Fruit fly (Drosophila melanogaster): ENCODE measurements around the gene CG16700.

Gene CG16700

DNA sequence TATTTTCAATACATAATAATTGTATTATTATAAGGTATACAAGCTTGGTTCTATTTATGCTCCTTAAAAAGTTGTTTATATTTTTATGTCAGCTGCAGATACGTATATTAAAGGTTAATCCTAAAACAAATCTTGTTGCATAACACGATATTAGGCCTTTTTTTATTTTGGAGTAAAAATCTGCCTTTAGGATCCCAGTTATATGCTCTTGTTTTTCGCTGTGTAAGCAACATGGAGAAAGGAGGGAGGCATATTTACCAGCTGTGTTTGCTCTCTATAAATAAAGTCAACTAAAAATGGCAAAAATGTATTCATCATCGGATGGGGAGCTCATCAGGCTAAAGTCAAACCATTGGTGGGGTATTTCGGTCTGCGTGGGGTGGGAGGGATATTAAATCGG lies 29.9 kb downstream of the CG16700 start (continued):
- TF ChIP-seq zfh2 (GFP tag; optimal IDR thresholded peaks at IDR 0.05), result no peak
- no peak for TF ChIP-seq Side (GFP tag; optimal IDR thresholded peaks at IDR 0.05)
- TF ChIP-seq repo (GFP tag; optimal IDR thresholded peaks at IDR 0.05), result no peak
- TF ChIP-seq en (GFP tag; optimal IDR thresholded peaks at IDR 0.05), result no peak
- no peak for TF ChIP-seq scrt (GFP tag; optimal IDR thresholded peaks at IDR 0.05)
- no peak for TF ChIP-seq CG30431 (GFP tag; optimal IDR thresholded peaks at IDR 0.05)
- TF ChIP-seq stwl (tag; optimal IDR thresholded peaks at IDR 0.05), result no peak
- TF ChIP-seq Xbp1 (GFP tag; optimal IDR thresholded peaks at IDR 0.05), result peak; percentile 10
- TF ChIP-seq onecut (GFP tag; IDR thresholded peaks at IDR 0.05), result no peak
- TF ChIP-seq pfk (GFP tag; optimal IDR thresholded peaks at IDR 0.05), result no peak
- TF ChIP-seq CG17802 (tag; optimal IDR thresholded peaks at IDR 0.05), result no peak
- no peak for TF ChIP-seq HLH54F (GFP tag; optimal IDR thresholded peaks at IDR 0.05)
- peak; percentile 10 for TF ChIP-seq CG12659 (GFP tag; optimal IDR thresholded peaks at IDR 0.05)
- no peak for TF ChIP-seq Dfd (GFP tag; optimal IDR thresholded peaks at IDR 0.05)
- no peak for TF ChIP-seq Ptx1 (GFP tag; IDR thresholded peaks at IDR 0.05)
- no peak for TF ChIP-seq CG11696 (GFP tag; IDR thresholded peaks at IDR 0.05)
- TF ChIP-seq CG7786 (GFP tag; optimal IDR thresholded peaks at IDR 0.05), result no peak
- no peak for TF ChIP-seq Sry-β (GFP tag; optimal IDR thresholded peaks at IDR 0.05)
- no peak for TF ChIP-seq h (optimal IDR thresholded peaks at IDR 0.05)
- TF ChIP-seq fd102C (GFP tag; optimal IDR thresholded peaks at IDR 0.05), result no peak
- TF ChIP-seq HLHmδ (GFP tag; optimal IDR thresholded peaks at IDR 0.05), result no peak
- no peak for TF ChIP-seq aop (GFP tag; IDR thresholded peaks at IDR 0.05)
- TF ChIP-seq nau (GFP tag; optimal IDR thresholded peaks at IDR 0.05), result no peak
- no peak for TF ChIP-seq Awh (GFP tag; IDR thresholded peaks at IDR 0.05)
- TF ChIP-seq Dbx (GFP tag; IDR thresholded peaks at IDR 0.05), result no peak
- peak; percentile 7 for TF ChIP-seq D19B (GFP tag; optimal IDR thresholded peaks at IDR 0.05)
- TF ChIP-seq CG42726 (GFP tag; IDR thresholded peaks at IDR 0.05; ENCODE audit: partially characterized antibody), result no peak
- TF ChIP-seq CG6791 (GFP tag; IDR thresholded peaks at IDR 0.05; ENCODE audit: partially characterized antibody), result no peak
- peak; percentile 16 for TF ChIP-seq tio (GFP tag; optimal IDR thresholded peaks at IDR 0.05)
- TF ChIP-seq ind (GFP tag; optimal IDR thresholded peaks at IDR 0.05), result no peak
- no peak for TF ChIP-seq vnd (GFP tag; IDR thresholded peaks at IDR 0.05; ENCODE audit: partially characterized antibody)
- TF ChIP-seq CG14441 (GFP tag; IDR thresholded peaks at IDR 0.05), result no peak
- peak; percentile 24 for TF ChIP-seq CG8924 (tag; optimal IDR thresholded peaks at IDR 0.05)
- TF ChIP-seq sim (GFP tag; IDR thresholded peaks at IDR 0.05), result no peak
- TF ChIP-seq br (optimal IDR thresholded peaks at IDR 0.05), result no peak
- TF ChIP-seq CTCF (GFP tag; optimal IDR thresholded peaks at IDR 0.05), result no peak
- no peak for TF ChIP-seq CG10959 (GFP tag; IDR thresholded peaks at IDR 0.05)
- no peak for TF ChIP-seq vvl (GFP tag; IDR thresholded peaks at IDR 0.05)
- TF ChIP-seq row (GFP tag; IDR thresholded peaks at IDR 0.05), result 0 out of 3 replicates have a peak, but pooled peaks have one; percentile 18
- no peak for TF ChIP-seq CG4617 (GFP tag; optimal IDR thresholded peaks at IDR 0.05; ENCODE audit: borderline replicate concordance)
- no peak for TF ChIP-seq Drgx (GFP tag; IDR thresholded peaks at IDR 0.05)
- no peak for TF ChIP-seq CG15479 (GFP tag; optimal IDR thresholded peaks at IDR 0.05)
- no peak for TF ChIP-seq toy (GFP tag; IDR thresholded peaks at IDR 0.05)
- TF ChIP-seq Jarid2 (GFP tag; optimal IDR thresholded peaks at IDR 0.05), result no peak
- TF ChIP-seq salm (tag; optimal IDR thresholded peaks at IDR 0.05), result peak; percentile 17
- no peak for TF ChIP-seq CG18764 (GFP tag; optimal IDR thresholded peaks at IDR 0.05)
- TF ChIP-seq CG17612 (GFP tag; IDR thresholded peaks at IDR 0.05), result no peak
- no peak for TF ChIP-seq CG8281 (tag; optimal IDR thresholded peaks at IDR 0.05)
- no peak for TF ChIP-seq insv (GFP tag; optimal IDR thresholded peaks at IDR 0.05)
- TF ChIP-seq CG11695 (GFP tag; IDR thresholded peaks at IDR 0.05), result no peak
- no peak for TF ChIP-seq Fer2 (tag; optimal IDR thresholded peaks at IDR 0.05)
- no peak for TF ChIP-seq CG10267 (tag; optimal IDR thresholded peaks at IDR 0.05)
- no peak for TF ChIP-seq chm (GFP tag; IDR thresholded peaks at IDR 0.05)
